Fruit fly (Drosophila melanogaster) whole organism: ENCODE data around the gene CG15390.

Source experiments
- CG8478 ChIP-seq: fragments of >200 bp; optimal IDR thresholded peaks from 2 replicates; lab custom pipeline; 2018; ENCODE audit warnings: inconsistent platforms
- Dll ChIP-seq: fragments of >200 bp; optimal IDR thresholded peaks from 2 replicates; lab custom pipeline; 2017
- EcR ChIP-seq, 2 experiments: fragments of >200 bp; optimal IDR thresholded peaks; 2 replicates each; lab custom pipeline; 2017; ENCODE audit warnings: missing biosample characterization in 2 of 2, missing genetic modification characterization in 2 of 2, missing genetic modification reagents in 2 of 2
- pan ChIP-seq: fragments of >200 bp; optimal IDR thresholded peaks from 2 replicates; lab custom pipeline; 2017
- psq ChIP-seq: fragments of >200 bp; optimal IDR thresholded peaks from 2 replicates; lab custom pipeline; 2017
- usp ChIP-seq: fragments of >200 bp; optimal IDR thresholded peaks from 2 replicates; lab custom pipeline; 2017; ENCODE audit warnings: missing biosample characterization, missing genetic modification characterization, mixed read lengths

Gene CG15390

DNA sequence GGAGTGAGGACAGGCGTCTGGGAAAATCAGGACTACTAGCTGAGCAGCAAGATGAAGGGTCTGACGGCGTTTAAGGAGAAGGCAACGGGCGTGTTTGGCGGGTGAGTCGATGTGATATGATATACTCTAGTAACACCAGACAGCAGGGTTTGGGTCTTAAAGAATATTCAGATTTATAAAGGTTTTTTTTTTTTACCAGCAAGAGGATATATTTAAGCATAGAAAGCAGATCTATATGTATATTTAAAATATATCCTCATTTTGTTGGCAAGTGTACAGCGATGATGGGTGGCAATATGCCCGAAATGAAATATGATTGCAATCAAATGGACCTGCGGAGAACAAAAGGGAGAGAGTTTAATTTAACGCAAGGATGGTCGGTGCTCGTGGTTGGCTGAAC lies 27.7 kb downstream of the CG15390 start:
- no peak for TF ChIP-seq psq (lab: Kevin White, UChicago)
- no peak for TF ChIP-seq CG8478 (lab: Kevin White, UChicago)
- no peak for TF ChIP-seq EcR (GFP tag; optimal IDR thresholded peaks at IDR 0.05; lab: Kevin White, UChicago)
- no peak for TF ChIP-seq Dll
- TF ChIP-seq pan (lab: Kevin White, UChicago): no peak
- TF ChIP-seq usp (GFP tag; lab: Kevin White, UChicago): no peak

DNA sequence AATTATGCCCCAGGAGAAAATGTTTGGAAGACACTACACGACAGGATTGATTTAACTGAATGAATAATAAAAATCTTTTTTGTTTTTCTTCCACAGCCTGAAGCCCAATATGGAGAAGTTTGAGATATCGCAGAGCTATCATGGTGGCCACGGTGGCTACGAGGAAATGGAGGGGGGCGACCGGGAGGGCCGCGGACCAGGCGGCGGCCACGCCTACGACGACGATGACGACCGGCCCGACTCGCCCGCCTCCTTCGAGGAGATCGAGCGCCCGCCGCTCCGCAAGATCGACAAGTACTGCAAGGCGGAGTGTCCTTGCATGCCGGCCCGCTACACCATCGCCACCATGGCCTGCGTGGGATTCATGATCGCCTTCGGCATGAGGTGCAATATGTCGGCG lies 30.1 kb downstream of the CG15390 start:
- TF ChIP-seq pan (lab: Kevin White, UChicago) (no peak), usp (GFP tag; lab: Kevin White, UChicago) (no peak), Dll (no peak), CG8478 (lab: Kevin White, UChicago) (no peak)

DNA sequence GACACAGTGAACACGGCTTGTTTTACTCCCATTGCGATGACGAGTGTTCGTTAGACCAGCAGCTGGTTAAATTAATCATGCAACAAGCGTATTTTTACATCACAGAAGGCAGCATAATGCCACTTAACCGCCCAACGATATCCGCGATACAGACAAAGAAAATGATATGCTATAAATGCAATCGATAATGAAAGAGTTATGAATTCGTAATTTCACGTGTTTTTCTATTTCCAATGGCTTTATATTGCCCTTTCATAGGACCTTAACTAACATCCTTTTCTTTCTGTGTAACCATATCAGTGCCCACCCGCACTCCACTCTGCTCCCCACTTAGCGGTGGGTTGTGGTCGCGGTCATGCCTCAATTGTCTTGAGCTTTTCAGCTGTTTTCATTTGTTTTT lies 38.6 kb downstream of the CG15390 start:
- TF ChIP-seq CG8478 (lab: Kevin White, UChicago): no peak
- TF ChIP-seq EcR (GFP tag; optimal IDR thresholded peaks at IDR 0.05; lab: Kevin White, UChicago): no peak
- no peak for TF ChIP-seq Dll

DNA sequence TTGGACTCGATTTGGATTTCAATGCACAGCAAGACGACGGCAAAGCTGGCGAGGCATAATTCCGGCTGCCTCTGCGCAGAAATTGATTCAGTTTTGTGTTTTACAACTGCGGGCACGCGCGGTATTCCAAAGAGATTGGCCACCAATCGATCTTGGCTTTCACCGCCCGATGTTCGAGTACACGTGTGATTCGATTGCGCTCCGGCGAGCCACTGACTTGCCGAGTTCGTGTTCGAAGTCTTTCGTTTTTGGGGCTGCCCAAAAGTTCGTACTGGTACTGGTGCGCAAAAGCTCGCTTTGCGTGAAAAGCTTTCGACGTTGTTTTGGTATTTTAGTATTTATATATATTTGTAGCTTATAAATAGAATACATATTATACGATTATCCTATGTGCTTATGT lies 40.6 kb downstream of the CG15390 start, which contains the start of gene CG18641:
TSS of gene CG18641 (minus strand) at position 214 of the 400 bp plus-strand sequence.
- TF ChIP-seq EcR (GFP tag; optimal IDR thresholded peaks at IDR 0.05; lab: Kevin White, UChicago): no peak
- no peak for TF ChIP-seq Dll
- TF ChIP-seq pan (lab: Kevin White, UChicago): no peak
- TF ChIP-seq usp (GFP tag; lab: Kevin White, UChicago): no peak
- no peak for TF ChIP-seq CG8478 (lab: Kevin White, UChicago)
- TF ChIP-seq psq (lab: Kevin White, UChicago): no peak

DNA sequence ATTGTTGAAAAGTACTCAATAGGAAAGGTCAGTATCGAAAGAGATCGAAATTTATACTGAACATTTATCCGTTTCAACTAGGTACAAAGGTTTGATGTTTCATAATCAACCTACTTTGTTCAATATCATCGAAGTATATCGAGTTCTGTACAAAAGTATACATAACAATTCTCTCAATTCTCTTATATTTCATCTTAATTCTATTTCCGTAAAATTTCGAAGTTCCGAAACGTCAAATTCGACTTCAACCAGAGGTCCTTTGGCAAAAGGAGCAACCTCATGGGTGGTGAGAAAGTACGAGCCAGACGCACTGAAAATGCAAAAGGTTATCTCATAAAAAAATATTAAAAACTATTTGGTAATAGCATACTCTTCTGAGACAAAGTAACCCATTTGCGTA lies 42.1 kb downstream of the CG15390 start, which contains the start of gene CG31948:
TSS of gene CG31948 (minus strand) at position 101 of the 400 bp plus-strand sequence.
- no peak for TF ChIP-seq pan (lab: Kevin White, UChicago)
- no peak for TF ChIP-seq CG8478 (lab: Kevin White, UChicago)
- no peak for TF ChIP-seq EcR (GFP tag; optimal IDR thresholded peaks at IDR 0.05; lab: Kevin White, UChicago)
- TF ChIP-seq Dll: no peak
- no peak for TF ChIP-seq psq (lab: Kevin White, UChicago)
- no peak for TF ChIP-seq usp (GFP tag; lab: Kevin White, UChicago)

DNA sequence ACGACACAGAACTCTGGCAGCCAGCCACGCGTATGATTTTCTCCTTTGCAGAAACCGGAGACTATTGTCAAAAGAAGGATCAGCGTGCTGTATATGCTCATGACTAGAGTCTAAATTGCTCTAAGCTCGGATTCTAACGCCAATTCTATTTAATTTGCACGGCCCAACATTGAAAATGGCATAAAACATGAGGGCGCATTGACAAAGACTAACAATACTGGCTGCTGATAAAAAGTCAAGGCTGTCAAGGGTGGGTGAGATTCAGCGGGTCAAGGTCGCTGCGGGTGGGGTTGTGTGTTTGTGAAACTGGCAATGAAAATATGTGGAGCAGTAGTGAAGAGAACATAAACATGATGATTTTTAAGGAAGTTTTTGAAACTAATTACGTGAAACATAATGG lies 43.4 kb downstream of the CG15390 start, which contains the start of gene CG34448:
TSS of gene CG34448 (minus strand) at position 101 of the 400 bp plus-strand sequence.
- no peak for TF ChIP-seq psq (lab: Kevin White, UChicago)
- TF ChIP-seq EcR (GFP tag; optimal IDR thresholded peaks at IDR 0.05; lab: Kevin White, UChicago): no peak
- no peak for TF ChIP-seq CG8478 (lab: Kevin White, UChicago)
- no peak for TF ChIP-seq Dll
- no peak for TF ChIP-seq pan (lab: Kevin White, UChicago)
- no peak for TF ChIP-seq usp (GFP tag; lab: Kevin White, UChicago)

DNA sequence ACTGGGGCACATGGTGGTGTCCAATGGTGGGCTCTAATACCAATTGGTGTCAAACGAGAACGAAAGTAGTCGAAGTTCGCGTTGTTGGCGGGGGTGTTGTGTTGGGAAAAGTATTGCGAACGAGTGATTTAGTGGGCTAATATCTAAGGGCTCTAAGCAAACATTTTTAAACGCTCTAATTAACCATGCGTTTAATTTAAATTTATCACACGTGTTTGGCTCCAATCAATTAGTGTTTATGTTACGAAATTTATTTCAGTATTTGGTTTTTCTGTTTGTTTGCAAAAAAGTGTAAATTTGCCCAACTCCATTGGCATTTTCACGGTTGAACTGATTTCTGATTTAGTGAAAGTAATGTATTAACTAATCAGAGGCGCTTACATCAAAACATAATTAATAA lies 45.4 kb downstream of the CG15390 start, which contains the start of gene CG34447:
TSS of gene CG34447 (minus strand) at position 101 of the 400 bp plus-strand sequence.
- TF ChIP-seq Dll (no peak), CG8478 (lab: Kevin White, UChicago) (no peak), psq (lab: Kevin White, UChicago) (no peak), usp (GFP tag; lab: Kevin White, UChicago) (no peak), EcR (GFP tag; optimal IDR thresholded peaks at IDR 0.05; lab: Kevin White, UChicago) (no peak), pan (lab: Kevin White, UChicago) (no peak)

DNA sequence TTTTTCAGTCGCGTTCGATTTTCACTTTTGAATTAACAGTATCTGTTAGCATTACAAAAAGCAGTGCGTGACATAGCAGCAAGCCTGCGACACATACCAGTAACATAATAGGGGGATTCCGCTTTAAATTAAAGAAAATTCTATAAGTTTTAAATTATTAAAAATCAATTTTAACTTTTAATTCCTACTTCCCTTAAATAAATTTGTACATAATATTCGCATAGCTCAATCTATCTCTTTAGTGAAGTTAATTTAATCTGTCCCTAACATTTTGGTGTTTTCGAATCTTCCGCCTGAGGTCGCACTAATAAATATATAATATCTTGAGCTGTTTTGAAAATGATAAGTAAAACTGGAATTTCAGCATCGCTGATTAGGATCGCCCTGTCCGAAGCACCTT lies 46.0 kb downstream of the CG15390 start, which contains the start of gene CG9886:
TSS of gene CG9886 (plus strand) at position 341 of the 400 bp plus-strand sequence.
- no peak for TF ChIP-seq Dll
- TF ChIP-seq pan (lab: Kevin White, UChicago): no peak
- no peak for TF ChIP-seq EcR (GFP tag; optimal IDR thresholded peaks at IDR 0.05; lab: Kevin White, UChicago)

DNA sequence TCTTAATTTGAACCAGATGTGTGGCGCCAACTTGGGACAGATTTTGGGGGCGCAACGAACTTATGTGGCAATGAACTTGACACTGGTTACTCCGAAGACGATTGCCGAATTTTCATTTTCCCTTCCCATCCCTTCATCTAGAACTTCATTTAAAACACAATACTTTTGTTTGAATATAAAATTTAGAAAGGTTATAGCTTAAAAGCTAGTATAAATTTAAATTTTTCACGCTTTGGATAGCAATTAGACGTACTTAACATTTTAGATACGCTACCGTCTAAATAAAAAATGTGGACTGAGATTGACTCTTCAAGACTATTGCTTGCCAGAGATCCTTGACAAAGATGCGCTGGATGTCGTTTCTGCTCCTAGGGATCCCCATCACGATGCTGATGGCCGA lies 50.0 kb downstream of the CG15390 start, which contains the start of gene CG44139:
TSS of gene CG44139 (plus strand) at position 301 of the 400 bp plus-strand sequence.
- TF ChIP-seq psq (lab: Kevin White, UChicago) (no peak), CG8478 (lab: Kevin White, UChicago) (no peak), usp (GFP tag; lab: Kevin White, UChicago) (no peak), EcR (GFP tag; optimal IDR thresholded peaks at IDR 0.05; lab: Kevin White, UChicago) (no peak), Dll (no peak), pan (lab: Kevin White, UChicago) (no peak)
